Worm (Caenorhabditis elegans) whole organism, late embryonic: ENCODE data around the gene pqn-75.

Experiments
- C08G9.2 ChIP-seq: sonication (generic microtip); optimal IDR thresholded peaks from 2 replicates; lab custom pipeline; 2016; ENCODE audit warnings: mild to moderate bottlenecking, missing genetic modification characterization, moderate library complexity, missing compliant biosample characterization
- K09A11.1 ChIP-seq: sonication (generic microtip); optimal IDR thresholded peaks from 2 replicates; lab custom pipeline; 2017; ENCODE audit warnings: antibody characterized with exemption, mild to moderate bottlenecking, missing genetic modification characterization, missing compliant biosample characterization; ENCODE audit not compliant: insufficient read depth
- ahr-1 ChIP-seq: sonication (generic microtip); optimal IDR thresholded peaks from 2 replicates; lab custom pipeline; 2016; ENCODE audit warnings: missing genetic modification characterization, missing compliant biosample characterization
- ceh-14 ChIP-seq: sonication (generic microtip); optimal IDR thresholded peaks from 2 replicates; lab custom pipeline; 2016; ENCODE audit warnings: missing genotype, missing genetic modification characterization, missing compliant biosample characterization
- ceh-19 ChIP-seq: fragments of 200-800 bp; sonication (Bioruptor generic); optimal IDR thresholded peaks from 2 replicates; lab custom pipeline; 2018; ENCODE audit warnings: mild to moderate bottlenecking, missing genetic modification characterization, missing compliant biosample characterization
- ceh-22 ChIP-seq: sonication (generic microtip); optimal IDR thresholded peaks from 2 replicates; lab custom pipeline; 2017; ENCODE audit warnings: missing biosample characterization, missing genetic modification characterization
- ceh-24 ChIP-seq: sonication (generic microtip); optimal IDR thresholded peaks from 2 replicates; lab custom pipeline; 2016; ENCODE audit warnings: mild to moderate bottlenecking, missing genetic modification characterization, missing compliant biosample characterization
- ceh-31 ChIP-seq: sonication (generic microtip); optimal IDR thresholded peaks from 2 replicates; lab custom pipeline; 2016; ENCODE audit warnings: missing genetic modification characterization, missing compliant biosample characterization
- ceh-45 ChIP-seq: fragments of 200-800 bp; sonication (Bioruptor generic); IDR thresholded peaks from 2 replicates; pipeline ENCODE4 v1.3.6; 2022; ENCODE audit warnings: missing genetic modification reagents, missing genetic modification characterization, missing compliant biosample characterization
- ceh-48 ChIP-seq: sonication (generic microtip); optimal IDR thresholded peaks from 2 replicates; lab custom pipeline; 2016; ENCODE audit warnings: missing genetic modification characterization, inconsistent platforms, missing compliant biosample characterization
- ceh-6 ChIP-seq: fragments of 200-800 bp; sonication (Bioruptor generic); optimal IDR thresholded peaks from 2 replicates; lab custom pipeline; 2018; ENCODE audit warnings: mild to moderate bottlenecking, missing genetic modification characterization, missing compliant biosample characterization
- ceh-9 ChIP-seq: sonication (generic microtip); optimal IDR thresholded peaks from 2 replicates; lab custom pipeline; 2016; ENCODE audit warnings: mild to moderate bottlenecking, missing genetic modification characterization, inconsistent platforms, missing compliant biosample characterization
- che-1 ChIP-seq: sonication (generic microtip); optimal IDR thresholded peaks from 2 replicates; lab custom pipeline; 2016; ENCODE audit warnings: mild to moderate bottlenecking, missing genetic modification characterization, missing compliant biosample characterization
- dmd-4 ChIP-seq: sonication (generic microtip); optimal IDR thresholded peaks from 2 replicates; lab custom pipeline; 2016; ENCODE audit warnings: borderline replicate concordance, missing genetic modification characterization, missing compliant biosample characterization
- dve-1 ChIP-seq: sonication (generic microtip); optimal IDR thresholded peaks from 2 replicates; lab custom pipeline; 2017; ENCODE audit warnings: antibody characterized with exemption, mild to moderate bottlenecking, missing genetic modification characterization, missing compliant biosample characterization
- elt-2 ChIP-seq: sonication (generic microtip); optimal IDR thresholded peaks from 2 replicates; lab custom pipeline; 2016; ENCODE audit warnings: missing genetic modification reagents, missing genetic modification characterization, missing compliant biosample characterization
- elt-4 ChIP-seq: sonication (generic microtip); optimal IDR thresholded peaks from 2 replicates; lab custom pipeline; 2016; ENCODE audit warnings: missing genetic modification characterization, missing compliant biosample characterization
- ets-4 ChIP-seq: sonication (generic microtip); optimal IDR thresholded peaks from 2 replicates; lab custom pipeline; 2016; ENCODE audit warnings: missing genetic modification characterization, missing compliant biosample characterization
- eyg-1 ChIP-seq: sonication (generic microtip); optimal IDR thresholded peaks from 2 replicates; lab custom pipeline; 2016; ENCODE audit warnings: missing genotype, missing genetic modification characterization, missing compliant biosample characterization
- fax-1 ChIP-seq: sonication (generic microtip); optimal IDR thresholded peaks from 2 replicates; lab custom pipeline; 2016; ENCODE audit warnings: missing genotype, missing genetic modification characterization, missing compliant biosample characterization
- fkh-10 ChIP-seq: fragments of 150-350 bp; optimal IDR thresholded peaks from 2 replicates; lab custom pipeline; 2014; ENCODE audit warnings: missing biosample characterization, missing genetic modification reagents, missing genetic modification characterization
- hlh-13 ChIP-seq: fragments of 200-800 bp; sonication (Bioruptor generic); optimal IDR thresholded peaks from 2 replicates; lab custom pipeline; 2018; ENCODE audit warnings: mild to moderate bottlenecking, missing genetic modification characterization, missing compliant biosample characterization
- hlh-15 ChIP-seq: sonication (generic microtip); optimal IDR thresholded peaks from 2 replicates; lab custom pipeline; 2016; ENCODE audit warnings: missing genetic modification characterization, missing compliant biosample characterization
- hlh-30 ChIP-seq: sonication (generic microtip); optimal IDR thresholded peaks from 2 replicates; lab custom pipeline; 2017; ENCODE audit warnings: antibody characterized with exemption, missing genetic modification characterization, missing compliant biosample characterization; ENCODE audit not compliant: insufficient read depth
- hlh-6 ChIP-seq: sonication (generic microtip); optimal IDR thresholded peaks from 2 replicates; lab custom pipeline; 2016; ENCODE audit warnings: missing genotype, missing genetic modification characterization, missing compliant biosample characterization
- hlh-8 ChIP-seq: sonication (generic microtip); optimal IDR thresholded peaks from 2 replicates; lab custom pipeline; 2016; ENCODE audit warnings: missing genotype, missing genetic modification characterization, missing compliant biosample characterization
- lim-6 ChIP-seq: sonication (generic microtip); optimal IDR thresholded peaks from 2 replicates; lab custom pipeline; 2016; ENCODE audit warnings: missing genetic modification characterization, missing compliant biosample characterization
- lin-11 ChIP-seq: fragments of 200-800 bp; sonication (Bioruptor generic); optimal IDR thresholded peaks from 2 replicates; lab custom pipeline; 2018; ENCODE audit warnings: mild to moderate bottlenecking, missing genetic modification characterization, missing compliant biosample characterization
- madf-2 ChIP-seq: sonication (generic microtip); optimal IDR thresholded peaks from 2 replicates; lab custom pipeline; 2017; ENCODE audit warnings: missing genetic modification characterization, missing compliant biosample characterization
- mec-3 ChIP-seq: sonication (generic microtip); optimal IDR thresholded peaks from 2 replicates; lab custom pipeline; 2016; ENCODE audit warnings: borderline replicate concordance, missing genetic modification characterization, missing compliant biosample characterization
- nfya-1 ChIP-seq: sonication (generic microtip); optimal IDR thresholded peaks from 2 replicates; lab custom pipeline; 2017; ENCODE audit warnings: missing genetic modification characterization, mild to moderate bottlenecking, missing compliant biosample characterization, antibody characterized with exemption, moderate library complexity
- nhr-232 ChIP-seq: sonication (generic microtip); optimal IDR thresholded peaks from 2 replicates; lab custom pipeline; 2016; ENCODE audit warnings: missing genetic modification characterization, missing compliant biosample characterization
- odd-2 ChIP-seq: sonication (generic microtip); optimal IDR thresholded peaks from 2 replicates; lab custom pipeline; 2017; ENCODE audit warnings: antibody characterized with exemption, mild to moderate bottlenecking, missing genetic modification characterization, missing compliant biosample characterization
- pag-3 ChIP-seq: sonication (generic microtip); optimal IDR thresholded peaks from 2 replicates; lab custom pipeline; 2016; ENCODE audit warnings: missing compliant biosample characterization, missing genetic modification characterization, borderline replicate concordance
- pha-4 ChIP-seq: fragments of 150-350 bp; optimal IDR thresholded peaks from 2 replicates; lab custom pipeline; 2018; ENCODE audit warnings: missing biosample characterization, missing genetic modification reagents, missing genetic modification characterization
- pros-1 ChIP-seq: fragments of 150-350 bp; optimal IDR thresholded peaks from 2 replicates; lab custom pipeline; 2014; ENCODE audit warnings: missing biosample characterization, missing genetic modification reagents, missing genetic modification characterization
- rnt-1 ChIP-seq: sonication (generic microtip); optimal IDR thresholded peaks from 2 replicates; lab custom pipeline; 2016; ENCODE audit warnings: missing genetic modification characterization, missing compliant biosample characterization
- sdc-2 ChIP-seq: sonication (generic microtip); optimal IDR thresholded peaks from 2 replicates; lab custom pipeline; 2016; ENCODE audit warnings: missing genotype, missing genetic modification characterization, missing compliant biosample characterization
- syd-9 ChIP-seq: sonication (generic microtip); optimal IDR thresholded peaks from 2 replicates; lab custom pipeline; 2016; ENCODE audit warnings: mild to moderate bottlenecking, missing genetic modification characterization, moderate library complexity, missing compliant biosample characterization
- tbx-7 ChIP-seq: sonication (generic microtip); optimal IDR thresholded peaks from 2 replicates; lab custom pipeline; 2016; ENCODE audit warnings: missing genotype, missing genetic modification characterization, missing compliant biosample characterization
- ttx-3 ChIP-seq: sonication (generic microtip); optimal IDR thresholded peaks from 2 replicates; lab custom pipeline; 2016; ENCODE audit warnings: missing genetic modification reagents, missing genetic modification characterization, missing compliant biosample characterization
- unc-55 ChIP-seq: sonication (generic microtip); optimal IDR thresholded peaks from 2 replicates; lab custom pipeline; 2017; ENCODE audit warnings: missing biosample characterization, missing genetic modification reagents, missing genetic modification characterization
- unc-86 ChIP-seq: sonication (generic microtip); optimal IDR thresholded peaks from 2 replicates; lab custom pipeline; 2016; ENCODE audit warnings: missing genetic modification characterization, missing compliant biosample characterization
- ztf-16 ChIP-seq: sonication (generic microtip); optimal IDR thresholded peaks from 2 replicates; lab custom pipeline; 2017; ENCODE audit warnings: missing genetic modification characterization, missing compliant biosample characterization

Gene pqn-75

DNA sequence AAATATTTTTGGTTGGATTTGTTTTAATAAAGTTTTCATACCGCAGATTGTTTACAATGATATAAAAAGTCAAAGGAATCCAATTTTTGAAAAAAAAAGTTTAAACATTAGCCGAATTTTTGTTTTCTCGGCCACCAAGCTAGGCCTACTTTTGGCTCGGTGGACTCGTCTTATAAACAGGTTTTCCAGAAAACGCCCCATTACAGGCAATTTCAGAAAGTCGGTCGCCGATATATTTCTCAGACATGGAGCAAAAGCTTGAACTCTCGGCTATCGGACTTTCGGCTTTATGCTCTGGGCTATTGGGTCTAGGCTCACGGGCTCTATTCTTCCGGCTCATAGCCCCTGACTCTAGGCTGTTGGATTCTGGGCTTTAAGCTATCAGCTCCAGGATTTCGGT is 11.0 kb downstream of the pqn-75 start:
- TF ChIP-seq ceh-45 (GFP tag; lab: Robert Waterston, UW) (no peak), fkh-10 (GFP tag; lab: Kevin White, UChicago) (no peak)

ce11 chrIV:4084109-4084508 is 12.0 kb downstream of the pqn-75 start, which contains the start of gene C35B1.5:
TSS of gene C35B1.5 (minus strand) at chrIV:4084209.
- TF ChIP-seq ceh-31 (tag; lab: Kevin White, UChicago) (no peak), pros-1 (tag; lab: Kevin White, UChicago) (no peak), hlh-30 (tag; lab: Kevin White, UChicago) (no peak), ceh-6 (GFP tag; lab: Kevin White, UChicago) (no peak), dve-1 (tag; lab: Kevin White, UChicago) (no peak), dmd-4 (tag; lab: Kevin White, UChicago) (no peak), ztf-16 (tag; lab: Kevin White, UChicago) (no peak)

DNA sequence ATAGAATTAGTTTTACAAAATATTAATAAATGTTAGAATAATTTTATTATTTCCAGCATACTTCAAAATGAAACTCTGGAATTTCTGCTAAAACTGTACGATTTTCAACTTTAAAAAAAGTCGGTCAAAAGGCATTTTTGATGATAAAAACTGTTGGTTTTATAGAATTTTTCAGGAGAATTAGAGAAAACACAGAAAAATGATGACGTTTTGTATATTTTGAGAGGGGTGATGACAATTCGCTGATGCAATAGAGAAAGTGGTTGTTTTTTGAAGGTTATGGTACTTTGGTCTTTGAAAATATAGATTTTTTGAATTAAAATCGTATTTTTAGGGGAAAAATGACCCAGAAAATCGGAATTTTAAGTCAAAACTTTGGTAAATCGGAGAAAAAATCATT is 12.9 kb downstream of the pqn-75 start:
- no peak for TF ChIP-seq ceh-14
- no peak for TF ChIP-seq lim-6

DNA sequence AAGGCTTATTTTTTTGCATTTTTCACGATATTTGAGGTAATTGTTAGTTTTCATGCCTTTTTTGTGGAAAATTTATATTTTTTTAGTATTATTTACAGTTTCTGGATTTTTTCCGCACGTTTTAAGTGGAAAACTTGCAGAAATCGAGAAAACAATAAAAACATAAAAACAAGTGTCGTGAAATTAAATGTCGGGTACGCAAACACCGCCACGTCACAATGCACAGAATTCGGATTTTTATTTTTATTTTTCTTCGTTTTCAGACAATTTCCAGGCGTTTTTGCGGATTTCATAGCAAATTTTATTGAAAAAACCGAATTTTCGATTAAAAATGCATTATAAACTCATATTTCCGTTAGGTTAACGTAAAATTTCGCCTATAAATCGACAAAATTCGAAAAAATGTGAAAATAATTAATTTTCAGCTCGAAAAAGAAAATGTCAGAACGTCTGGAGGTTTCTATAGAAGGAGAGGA is 13.7 kb downstream of the pqn-75 start, which contains the start of gene C35B1.2:
TSS of gene C35B1.2 (plus strand) at position 426 of the 476 bp plus-strand sequence.
- no peak for TF ChIP-seq pag-3 (tag; lab: Kevin White, UChicago)
- no peak for TF ChIP-seq ahr-1 (tag; lab: Kevin White, UChicago)
- TF ChIP-seq syd-9, result no peak
- no peak for TF ChIP-seq ceh-24 (tag; lab: Kevin White, UChicago)
- TF ChIP-seq mec-3 (tag; lab: Kevin White, UChicago), result no peak
- TF ChIP-seq lim-6, result no peak
- no peak for TF ChIP-seq unc-86 (tag; lab: Kevin White, UChicago)
- no peak for TF ChIP-seq hlh-30 (tag; lab: Kevin White, UChicago)
- no peak for TF ChIP-seq hlh-15 (tag; lab: Kevin White, UChicago)
- TF ChIP-seq ceh-9, result no peak
- TF ChIP-seq C08G9.2 (tag; lab: Kevin White, UChicago), result no peak

- no peak for TF ChIP-seq syd-9
- no peak for TF ChIP-seq ttx-3 (tag; lab: Kevin White, UChicago)
- TF ChIP-seq fax-1 (tag; lab: Kevin White, UChicago), result no peak
- TF ChIP-seq madf-2, result no peak
- no peak for TF ChIP-seq nhr-232 (tag; lab: Kevin White, UChicago)
- no peak for TF ChIP-seq hlh-13
- TF ChIP-seq hlh-8 (tag; lab: Kevin White, UChicago), result no peak
- TF ChIP-seq pha-4 (tag; lab: Kevin White, UChicago), result no peak
- TF ChIP-seq ceh-14, result no peak
- no peak for TF ChIP-seq ceh-22
- TF ChIP-seq eyg-1 (tag; lab: Kevin White, UChicago), result no peak
- TF ChIP-seq hlh-6 (tag; lab: Kevin White, UChicago), result no peak
- no peak for TF ChIP-seq hlh-30 (tag; lab: Kevin White, UChicago)
- TF ChIP-seq tbx-7, result no peak
- TF ChIP-seq ceh-48 (tag; lab: Kevin White, UChicago), result peak; percentile 22
- no peak for TF ChIP-seq lin-11
- TF ChIP-seq ceh-6 (GFP tag; lab: Kevin White, UChicago), result no peak
- TF ChIP-seq ets-4 (tag; lab: Kevin White, UChicago), result no peak
- peak; percentile 8 for TF ChIP-seq unc-55 (GFP tag; lab: Kevin White, UChicago)
- no peak for TF ChIP-seq rnt-1
- TF ChIP-seq sdc-2 (tag; lab: Kevin White, UChicago), result no peak
- TF ChIP-seq elt-4 (tag; lab: Kevin White, UChicago), result no peak
- TF ChIP-seq odd-2 (tag; lab: Kevin White, UChicago), result no peak
- TF ChIP-seq ceh-19 (GFP tag; lab: Kevin White, UChicago), result no peak
- no peak for TF ChIP-seq che-1
- TF ChIP-seq elt-2 (tag; lab: Kevin White, UChicago), result no peak
- TF ChIP-seq dve-1 (tag; lab: Kevin White, UChicago), result peak; percentile 21
- TF ChIP-seq K09A11.1 (tag; lab: Kevin White, UChicago), result no peak
- TF ChIP-seq nfya-1 (tag; lab: Kevin White, UChicago), result peak; percentile 74
These were observed 21.0 kb downstream of the pqn-75 start for ce11 chrIV:4093087-4093486.
